Fruit fly (Drosophila melanogaster): ENCODE results near the gene CG33340.
A peak's percentile ranks its signal among the peaks of the same experiment; 100 is the strongest.

The CG33340 gene

DNA sequence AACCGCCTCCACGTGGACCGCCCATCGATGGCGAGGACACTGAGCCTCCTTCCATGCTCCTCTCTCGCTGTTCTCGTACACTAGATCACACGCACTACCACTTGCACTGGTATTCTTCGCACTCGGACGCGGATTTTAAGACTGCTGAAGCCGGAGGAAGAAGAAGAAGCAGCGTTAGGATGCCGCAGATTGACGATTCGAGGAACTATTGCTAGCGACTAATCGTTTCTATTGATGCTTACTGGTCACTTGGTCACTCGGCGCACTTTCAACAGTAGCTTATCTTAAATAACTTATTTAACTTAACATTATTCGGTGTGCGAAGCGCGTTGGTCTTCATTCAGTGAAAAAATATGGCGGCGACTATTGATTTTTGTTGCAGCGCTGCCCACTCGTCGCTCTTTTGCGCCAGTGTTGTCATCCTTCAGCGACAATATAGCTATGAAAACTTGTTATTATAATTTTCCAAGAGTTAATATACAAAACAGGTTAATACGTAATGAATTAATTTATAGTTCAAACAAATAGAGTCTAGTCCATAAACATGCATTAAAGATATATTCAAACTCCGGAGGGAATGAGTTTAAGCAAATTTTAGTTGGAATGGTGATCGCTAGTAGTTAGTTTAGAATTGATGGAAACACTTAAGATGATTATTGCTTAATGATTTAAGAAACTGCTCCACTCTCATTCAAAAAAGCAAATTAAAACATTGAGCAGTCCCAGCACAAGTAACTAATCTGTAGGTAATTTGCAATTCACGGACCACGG lies 14.3 kb upstream of the CG33340 start, which contains the start of the genes CG5746 and CG6454:
Gene CG5746, minus strand, starts transcription at position 372 of the 771 bp plus-strand sequence.
Gene CG6454, plus strand, starts transcription at position 763 of the 771 bp plus-strand sequence.
- TF ChIP-seq mld (GFP tag; IDR thresholded peaks at IDR 0.05; ENCODE audit: partially characterized antibody) = no peak
- no peak for TF ChIP-seq ato (GFP tag; IDR thresholded peaks at IDR 0.05; ENCODE audit: partially characterized antibody)
- TF ChIP-seq CrebB (tag; optimal IDR thresholded peaks at IDR 0.05) = no peak
- peak; percentile 27 for TF ChIP-seq CG10979 (tag; optimal IDR thresholded peaks at IDR 0.05)
- TF ChIP-seq BtbVII (GFP tag; optimal IDR thresholded peaks at IDR 0.05) = no peak
- peak; percentile 94 for TF ChIP-seq sens (GFP tag)
- peak; percentile 45; the same call in 1 of the 2 replicates for TF ChIP-seq wdn (GFP tag; IDR thresholded peaks at IDR 0.05)
- 0 out of 2 replicates have a peak, but pooled peaks have one; percentile 25 for TF ChIP-seq CG14014 (GFP tag; IDR thresholded peaks at IDR 0.05)
- TF ChIP-seq CG17186 (GFP tag; optimal IDR thresholded peaks at IDR 0.05) = peak; percentile 69
- TF ChIP-seq caup (GFP tag; optimal IDR thresholded peaks at IDR 0.05; ENCODE audit: severe bottlenecking) = no peak
- no peak for TF ChIP-seq CG7928 (GFP tag; optimal IDR thresholded peaks at IDR 0.05)
- no peak for TF ChIP-seq ham (GFP tag; IDR thresholded peaks at IDR 0.05)
- no peak for TF ChIP-seq CG7839 (tag; optimal IDR thresholded peaks at IDR 0.05)
- TF ChIP-seq CG12942 (GFP tag; optimal IDR thresholded peaks at IDR 0.05) = peak; percentile 69
- no peak for TF ChIP-seq Stat92E (GFP tag; optimal IDR thresholded peaks at IDR 0.05)
- TF ChIP-seq CG4360 (GFP tag; IDR thresholded peaks at IDR 0.05) = peak; percentile 79
- TF ChIP-seq oc (tag; optimal IDR thresholded peaks at IDR 0.05) = no peak
- TF ChIP-seq CG31365 (tag; optimal IDR thresholded peaks at IDR 0.05) = no peak
- no peak for TF ChIP-seq Poxn (GFP tag; IDR thresholded peaks at IDR 0.05)
- TF ChIP-seq fd102C (GFP tag; optimal IDR thresholded peaks at IDR 0.05) = no peak
- TF ChIP-seq CG4282 (GFP tag; optimal IDR thresholded peaks at IDR 0.05) = no peak
- TF ChIP-seq CG13894 (tag; optimal IDR thresholded peaks at IDR 0.05) = no peak
- TF ChIP-seq dmrt11E (tag; optimal IDR thresholded peaks at IDR 0.05) = peak; percentile 61
- TF ChIP-seq Sin3A (optimal IDR thresholded peaks at IDR 0.05) = peak; percentile 68
- TF ChIP-seq CG10274 (GFP tag; optimal IDR thresholded peaks at IDR 0.05) = no peak
- TF ChIP-seq zfh2 (GFP tag; optimal IDR thresholded peaks at IDR 0.05) = peak; percentile 78
- TF ChIP-seq z (GFP tag; IDR thresholded peaks at IDR 0.05) = no peak
- peak; percentile 50; the same call in 2 of the 3 replicates for TF ChIP-seq Aef1 (GFP tag; IDR thresholded peaks at IDR 0.05)
- no peak for TF ChIP-seq br (optimal IDR thresholded peaks at IDR 0.05)
- TF ChIP-seq Dip3 (GFP tag; optimal IDR thresholded peaks at IDR 0.05) = peak; percentile 71
- peak; percentile 43 for TF ChIP-seq tx (GFP tag; optimal IDR thresholded peaks at IDR 0.05)
- peak; percentile 38 for TF ChIP-seq CG8290 (GFP tag; optimal IDR thresholded peaks at IDR 0.05)
- TF ChIP-seq CG8290 (tag; optimal IDR thresholded peaks at IDR 0.05) = no peak
- no peak for TF ChIP-seq CG3726 (GFP tag; IDR thresholded peaks at IDR 0.05)
- no peak for TF ChIP-seq CG7963 (GFP tag; IDR thresholded peaks at IDR 0.05; ENCODE audit: partially characterized antibody)
- TF ChIP-seq NC2α (GFP tag; optimal IDR thresholded peaks at IDR 0.05) = peak; percentile 29
- peak; percentile 48 for TF ChIP-seq stwl (tag; optimal IDR thresholded peaks at IDR 0.05)
- TF ChIP-seq psq (GFP tag; optimal IDR thresholded peaks at IDR 0.05) = peak; percentile 23
- TF ChIP-seq CG34224 (GFP tag; IDR thresholded peaks at IDR 0.05; ENCODE audit: partially characterized antibody) = no peak
- TF ChIP-seq CG9932 (GFP tag; IDR thresholded peaks at IDR 0.05) = no peak
- no peak for TF ChIP-seq CG10959 (GFP tag; IDR thresholded peaks at IDR 0.05)
- no peak for TF ChIP-seq Kr (GFP tag; optimal IDR thresholded peaks at IDR 0.05)
- TF ChIP-seq az2 (GFP tag; optimal IDR thresholded peaks at IDR 0.05) = peak; percentile 48
- peak; percentile 63 for TF ChIP-seq CG3995 (GFP tag; optimal IDR thresholded peaks at IDR 0.05)
- TF ChIP-seq CG12659 (GFP tag; optimal IDR thresholded peaks at IDR 0.05) = peak; percentile 83
- peak; percentile 76 for TF ChIP-seq row (GFP tag; IDR thresholded peaks at IDR 0.05)
- TF ChIP-seq nom (GFP tag; optimal IDR thresholded peaks at IDR 0.05) = no peak
- peak; percentile 72 for TF ChIP-seq HLH54F (GFP tag; optimal IDR thresholded peaks at IDR 0.05)
- peak; percentile 26; the same call in 1 of the 2 replicates for TF ChIP-seq sisA (GFP tag; IDR thresholded peaks at IDR 0.05)
- peak; percentile 58 for TF ChIP-seq fu2 (GFP tag; optimal IDR thresholded peaks at IDR 0.05)
